Fruit fly (Drosophila melanogaster) whole organism, embryonic: ENCODE data around the gene OtopLb.

ENCODE experiments used
- CG11723 ChIP-seq: fragments of 200-800 bp; sonication (Bioruptor generic); optimal IDR thresholded peaks from 2 replicates; lab custom pipeline; 2017; ENCODE audit warnings: missing biosample characterization, mild to moderate bottlenecking, missing genetic modification characterization
- CG12659 ChIP-seq: fragments of 200-800 bp; sonication (Bioruptor generic); optimal IDR thresholded peaks from 3 replicates; lab custom pipeline; 2017; ENCODE audit warnings: mild to moderate bottlenecking, missing biosample characterization, missing genetic modification reagents, missing genetic modification characterization
- CG13296 ChIP-seq: fragments of 200-800 bp; sonication (Bioruptor generic); optimal IDR thresholded peaks from 3 replicates; lab custom pipeline; 2018; ENCODE audit warnings: missing biosample characterization, mild to moderate bottlenecking, missing genetic modification characterization
- CG14050 ChIP-seq: fragments of 200-800 bp; sonication (Bioruptor generic); IDR thresholded peaks from 3 replicates; pipeline ENCODE4 v1.3.6; 2022; ENCODE audit warnings: missing biosample characterization, missing genetic modification characterization
- CG1603 ChIP-seq: fragments of 200-800 bp; sonication (Bioruptor generic); optimal IDR thresholded peaks from 2 replicates; lab custom pipeline; 2019; ENCODE audit warnings: missing biosample characterization, mild to moderate bottlenecking, missing genetic modification characterization, moderate library complexity
- CG16813 ChIP-seq: fragments of 200-800 bp; sonication (Bioruptor generic); IDR thresholded peaks from 3 replicates; pipeline ENCODE4 v1.3.6; 2022; ENCODE audit warnings: missing biosample characterization, missing genetic modification characterization; ENCODE audit not compliant: partially characterized antibody
- CG16815 ChIP-seq: fragments of 200-800 bp; sonication (Bioruptor generic); optimal IDR thresholded peaks from 3 replicates; lab custom pipeline; 2017; ENCODE audit warnings: missing biosample characterization, mild to moderate bottlenecking, missing genetic modification characterization
- CG17829 ChIP-seq: fragments of 200-800 bp; optimal IDR thresholded peaks from 2 replicates; lab custom pipeline; 2019; ENCODE audit warnings: missing biosample characterization, mild to moderate bottlenecking, missing genetic modification characterization, moderate library complexity
- CG17912 ChIP-seq: fragments of 200-800 bp; sonication (Bioruptor generic); optimal IDR thresholded peaks from 2 replicates; lab custom pipeline; 2018; ENCODE audit warnings: missing biosample characterization, mild to moderate bottlenecking, missing genetic modification characterization
- CG18262 ChIP-seq: fragments of 200-800 bp; optimal IDR thresholded peaks from 3 replicates; lab custom pipeline; 2019; ENCODE audit warnings: missing biosample characterization, mild to moderate bottlenecking, missing genetic modification characterization, moderate library complexity
- CG2199 ChIP-seq: fragments of 200-800 bp; sonication (Bioruptor generic); IDR thresholded peaks from 3 replicates; pipeline ENCODE4 v1.3.6; 2022; ENCODE audit warnings: missing biosample characterization, missing genetic modification characterization
- CG2202 ChIP-seq: fragments of 200-800 bp; sonication (Bioruptor generic); optimal IDR thresholded peaks from 2 replicates; lab custom pipeline; 2018; ENCODE audit warnings: missing biosample characterization, mild to moderate bottlenecking, missing genetic modification characterization
- CG3847 ChIP-seq: fragments of 200-800 bp; sonication (Bioruptor generic); IDR thresholded peaks from 2 replicates; pipeline ENCODE4 v1.3.6; 2022; ENCODE audit warnings: missing biosample characterization, missing genetic modification characterization
- CG4328 ChIP-seq: fragments of 200-800 bp; sonication (Bioruptor generic); optimal IDR thresholded peaks from 3 replicates; lab custom pipeline; 2017; ENCODE audit warnings: missing biosample characterization, missing genetic modification reagents, missing genetic modification characterization
- CG4424 ChIP-seq: fragments of 200-800 bp; sonication (Bioruptor generic); optimal IDR thresholded peaks from 3 replicates; lab custom pipeline; 2016; ENCODE audit warnings: missing biosample characterization, missing genetic modification characterization
- CG4617 ChIP-seq: fragments of 200-800 bp; sonication (Bioruptor generic); optimal IDR thresholded peaks from 3 replicates; lab custom pipeline; 2016; ENCODE audit warnings: missing biosample characterization, missing genetic modification characterization, borderline replicate concordance
- CG4820 ChIP-seq: fragments of 200-800 bp; sonication (Bioruptor generic); optimal IDR thresholded peaks from 3 replicates; lab custom pipeline; 2016; ENCODE audit warnings: missing biosample characterization, missing genetic modification characterization
- CG6689 ChIP-seq: fragments of 200-800 bp; sonication (Bioruptor generic); IDR thresholded peaks from 2 replicates; pipeline ENCODE4 v1.3.6; 2022; ENCODE audit warnings: missing biosample characterization, missing genetic modification characterization
- CG7357 ChIP-seq: fragments of 200-800 bp; sonication (Bioruptor generic); IDR thresholded peaks from 3 replicates; pipeline ENCODE4 v1.3.6; 2022; ENCODE audit warnings: missing biosample characterization, missing genetic modification characterization
- CG8290 ChIP-seq, 3 experiments: fragments of 200-800 bp; sonication (Bioruptor generic); optimal IDR thresholded peaks; 2 replicates each; lab custom pipeline; 2016 to 2019; ENCODE audit warnings: missing biosample characterization in 3 of 3, missing genetic modification characterization in 3 of 3, mild to moderate bottlenecking in 2 of 3, moderate library complexity in 1 of 3
- CG9932 ChIP-seq: fragments of 200-800 bp; sonication (Bioruptor generic); IDR thresholded peaks from 2 replicates; pipeline ENCODE4 v1.3.6; 2022; ENCODE audit warnings: missing biosample characterization, missing genetic modification characterization
- CTCF ChIP-seq: fragments of 200-800 bp; sonication (Bioruptor generic); optimal IDR thresholded peaks from 2 replicates; lab custom pipeline; 2017; ENCODE audit warnings: missing biosample characterization, mild to moderate bottlenecking, missing genetic modification characterization, moderate library complexity
- Camta ChIP-seq: fragments of 200-800 bp; sonication (Bioruptor generic); optimal IDR thresholded peaks from 2 replicates; lab custom pipeline; 2016; ENCODE audit warnings: missing biosample characterization, missing genetic modification characterization
- Eip74EF ChIP-seq, 2 experiments: fragments of 200-800 bp in 1 of 2; fragments of >200 bp in 1 of 2; sonication (Bioruptor generic) in 1 of 2; optimal IDR thresholded peaks; 2 replicates each; lab custom pipeline; 2017 to 2019; ENCODE audit warnings: missing biosample characterization in 2 of 2, missing genetic modification characterization in 2 of 2, mild to moderate bottlenecking in 1 of 2, moderate library complexity in 1 of 2
- Gsc ChIP-seq: fragments of 200-800 bp; sonication (Bioruptor generic); IDR thresholded peaks from 2 replicates; pipeline ENCODE4 v1.3.6; 2022; ENCODE audit warnings: missing biosample characterization, missing genetic modification characterization
- Hand ChIP-seq: fragments of 200-800 bp; sonication (Bioruptor generic); optimal IDR thresholded peaks from 2 replicates; lab custom pipeline; 2017; ENCODE audit warnings: mild to moderate bottlenecking, missing biosample characterization, missing genetic modification reagents, missing genetic modification characterization
- Hr78 ChIP-seq, 2 experiments: fragments of 200-800 bp in 1 of 2; fragments of >200 bp in 1 of 2; sonication (Bioruptor generic) in 1 of 2; optimal IDR thresholded peaks; 2 replicates each; lab custom pipeline; 2017 to 2019; ENCODE audit warnings: missing biosample characterization in 2 of 2, missing genetic modification characterization in 2 of 2, mild to moderate bottlenecking in 1 of 2, moderate library complexity in 1 of 2
- Lhr ChIP-seq: fragments of 200-800 bp; sonication (Bioruptor generic); optimal IDR thresholded peaks from 3 replicates; lab custom pipeline; 2017; ENCODE audit warnings: mild to moderate bottlenecking, missing biosample characterization, missing genetic modification reagents, missing genetic modification characterization
- MESR4 ChIP-seq: fragments of 200-800 bp; sonication (Bioruptor generic); optimal IDR thresholded peaks from 2 replicates; lab custom pipeline; 2018; ENCODE audit warnings: missing biosample characterization, mild to moderate bottlenecking, missing genetic modification characterization, moderate library complexity
- Oaz ChIP-seq: fragments of 200-800 bp; sonication (Bioruptor generic); IDR thresholded peaks from 2 replicates; pipeline ENCODE4 v1.3.6; 2022; ENCODE audit warnings: missing biosample characterization, missing genetic modification characterization
- Pdp1 ChIP-seq, 2 experiments: fragments of 200-800 bp; sonication (Bioruptor generic); optimal IDR thresholded peaks; 3 replicates each; lab custom pipeline; 2016; ENCODE audit warnings: missing biosample characterization in 2 of 2, missing genetic modification characterization in 2 of 2, mild to moderate bottlenecking in 1 of 2, moderate library complexity in 1 of 2
- Sox102F ChIP-seq: fragments of 200-800 bp; sonication (Bioruptor generic); optimal IDR thresholded peaks from 2 replicates; lab custom pipeline; 2018; ENCODE audit warnings: missing biosample characterization, mild to moderate bottlenecking, missing genetic modification characterization, moderate library complexity
- abd-A ChIP-seq: fragments of 200-800 bp; sonication (Bioruptor generic); optimal IDR thresholded peaks from 3 replicates; lab custom pipeline; 2019; ENCODE audit warnings: missing biosample characterization, mild to moderate bottlenecking, missing genetic modification characterization, moderate library complexity
- bcd ChIP-seq: fragments of 200-800 bp; sonication (Bioruptor generic); optimal IDR thresholded peaks from 2 replicates; lab custom pipeline; 2017; ENCODE audit warnings: missing biosample characterization, mild to moderate bottlenecking, missing genetic modification characterization
- dimm ChIP-seq: fragments of 200-800 bp; sonication (Bioruptor generic); IDR thresholded peaks from 2 replicates; pipeline ENCODE4 v1.3.6; 2022; ENCODE audit warnings: missing biosample characterization, missing genetic modification characterization
- disco-r ChIP-seq: fragments of 200-800 bp; sonication (Bioruptor generic); optimal IDR thresholded peaks from 2 replicates; lab custom pipeline; 2016; ENCODE audit warnings: missing biosample characterization, missing genetic modification characterization
- gcm2 ChIP-seq: fragments of 200-800 bp; sonication (Bioruptor generic); optimal IDR thresholded peaks from 2 replicates; lab custom pipeline; 2016; ENCODE audit warnings: missing biosample characterization, missing genetic modification characterization
- gsb ChIP-seq: fragments of 200-800 bp; sonication (Bioruptor generic); IDR thresholded peaks from 2 replicates; pipeline ENCODE4 v1.3.6; 2022; ENCODE audit warnings: missing biosample characterization, missing genetic modification characterization
- h ChIP-seq: fragments of >200 bp; optimal IDR thresholded peaks from 2 replicates; lab custom pipeline; 2017
- klu ChIP-seq: fragments of 200-800 bp; sonication (Bioruptor generic); IDR thresholded peaks from 2 replicates; pipeline ENCODE4 v1.3.6; 2022; ENCODE audit warnings: missing biosample characterization, missing genetic modification characterization
- pita ChIP-seq: fragments of 200-800 bp; sonication (Bioruptor generic); optimal IDR thresholded peaks from 2 replicates; lab custom pipeline; 2017; ENCODE audit warnings: missing biosample characterization, mild to moderate bottlenecking, missing genetic modification characterization
- repo ChIP-seq: fragments of 200-800 bp; sonication (Bioruptor generic); optimal IDR thresholded peaks from 2 replicates; lab custom pipeline; 2016; ENCODE audit warnings: missing biosample characterization, missing genetic modification characterization
- run ChIP-seq: fragments of 200-800 bp; sonication (Bioruptor generic); optimal IDR thresholded peaks from 3 replicates; lab custom pipeline; 2018; ENCODE audit warnings: missing biosample characterization, mild to moderate bottlenecking, missing genetic modification characterization
- sc ChIP-seq, 3 experiments: fragments of >200 bp in 2 of 3; fragments of 200-800 bp in 1 of 3; sonication (Bioruptor generic) in 1 of 3; optimal IDR thresholded peaks; 2 replicates in 2 of 3; 3 replicates in 1 of 3; lab custom pipeline; 2017; ENCODE audit warnings: mild to moderate bottlenecking in 1 of 3, missing biosample characterization in 1 of 3, missing genetic modification characterization in 1 of 3, missing genetic modification reagents in 1 of 3
- sens ChIP-seq: fragments of 200-800 bp; sonication (Bioruptor generic); peaks from one replicate; lab custom pipeline; 2016; ENCODE audit warnings: missing biosample characterization, missing genetic modification characterization
- stc ChIP-seq: fragments of 200-800 bp; sonication (Bioruptor generic); IDR thresholded peaks from 2 replicates; pipeline ENCODE4 v1.3.6; 2022; ENCODE audit warnings: missing biosample characterization, missing genetic modification characterization
- tna ChIP-seq: fragments of 200-800 bp; sonication (Bioruptor generic); IDR thresholded peaks from 2 replicates; pipeline ENCODE4 v1.3.6; 2022; ENCODE audit warnings: missing biosample characterization, missing genetic modification characterization; ENCODE audit not compliant: partially characterized antibody
- wor ChIP-seq: fragments of 200-800 bp; sonication (Bioruptor generic); IDR thresholded peaks from 2 replicates; pipeline ENCODE4 v1.3.6; 2022; ENCODE audit warnings: missing biosample characterization, missing genetic modification characterization

The OtopLb gene

dm6 chr2L:3302958-3303842 is 22.9 kb upstream of the OtopLb start, which contains the start of gene CG9663 (continued):
- TF ChIP-seq repo (GFP tag; lab: Kevin White, UChicago) (no peak), CG7357 (GFP tag; lab: Robert Waterston, UW) (no peak), CG11723 (GFP tag; lab: Kevin White, UChicago) (no peak), CG18262 (tag; lab: Kevin White, UChicago) (peak; percentile 10), CG8290 (GFP tag; optimal IDR thresholded peaks at IDR 0.05; lab: Kevin White, UChicago) (no peak), CG8290 (tag; optimal IDR thresholded peaks at IDR 0.05; lab: Kevin White, UChicago) (peak in 1 of 2 experiments; percentile 61), sc (optimal IDR thresholded peaks at IDR 0.05; lab: Kevin White, UChicago) (no peak), sc (GFP tag; optimal IDR thresholded peaks at IDR 0.05; lab: Kevin White, UChicago) (no peak), pita (GFP tag; lab: Kevin White, UChicago) (no peak), CG14050 (GFP tag; lab: Robert Waterston, UW) (0 out of 3 replicates have a peak, but pooled peaks have one; percentile 9), CG6689 (GFP tag; lab: Robert Waterston, UW) (no peak), Lhr (GFP tag; lab: Kevin White, UChicago) (peak; percentile 57), MESR4 (GFP tag; lab: Kevin White, UChicago) (no peak), wor (GFP tag; lab: Robert Waterston, UW) (no peak), Sox102F (no peak), tna (GFP tag; lab: Robert Waterston, UW) (no peak), CG4617 (GFP tag; lab: Kevin White, UChicago) (no peak), CTCF (GFP tag; lab: Kevin White, UChicago) (no peak), CG17912 (GFP tag; lab: Kevin White, UChicago) (no peak), CG13296 (GFP tag; lab: Kevin White, UChicago) (peak; percentile 43), CG12659 (GFP tag; lab: Kevin White, UChicago) (peak; percentile 21), CG4820 (GFP tag; lab: Kevin White, UChicago) (no peak), h (lab: Kevin White, UChicago) (no peak), CG4328 (no peak), disco-r (GFP tag; lab: Kevin White, UChicago) (no peak), CG3847 (GFP tag; lab: Robert Waterston, UW) (peak; percentile 45), CG1603 (peak; percentile 57), sens (GFP tag; lab: Kevin White, UChicago) (peak; percentile 19), Oaz (GFP tag; lab: Robert Waterston, UW) (no peak), klu (GFP tag; lab: Robert Waterston, UW) (no peak; the same call in 1 of the 2 replicates), CG17829 (tag; lab: Kevin White, UChicago) (peak; percentile 9), gsb (GFP tag; lab: Robert Waterston, UW) (no peak), abd-A (tag; lab: Kevin White, UChicago) (peak; percentile 69), Gsc (GFP tag; lab: Robert Waterston, UW) (no peak), CG4424 (GFP tag; lab: Kevin White, UChicago) (no peak), CG16813 (GFP tag; lab: Robert Waterston, UW) (peak; percentile 41; the same call in 1 of the 3 replicates), CG16815 (no peak), Camta (GFP tag; lab: Kevin White, UChicago) (no peak), Eip74EF (GFP tag; optimal IDR thresholded peaks at IDR 0.05; lab: Kevin White, UChicago) (peak in 1 of 2 experiments; percentile 5), gcm2 (GFP tag; lab: Kevin White, UChicago) (peak; percentile 51), Pdp1 (GFP tag; optimal IDR thresholded peaks at IDR 0.05; lab: Kevin White, UChicago) (peak in 1 of 2 experiments; percentile 50), CG2202 (tag; lab: Kevin White, UChicago) (no peak), bcd (GFP tag; lab: Kevin White, UChicago) (no peak), Hand (peak; percentile 24), CG2199 (GFP tag; lab: Robert Waterston, UW) (peak; percentile 88; the same call in 2 of the 3 replicates), Hr78 (GFP tag; optimal IDR thresholded peaks at IDR 0.05; lab: Kevin White, UChicago) (peak in 1 of 2 experiments; percentile 81), run (tag; lab: Kevin White, UChicago) (peak; percentile 24), dimm (GFP tag; lab: Robert Waterston, UW) (no peak), CG9932 (peak; percentile 51; the same call in 1 of the 2 replicates), stc (GFP tag; lab: Robert Waterston, UW) (no peak)
